Fruit fly (Drosophila melanogaster): Measurements from ENCODE around the gene smog.
A peak's percentile ranks its signal among the peaks of the same experiment; 100 is the strongest.

Gene smog

dm6 chr2L:4887382-4888219 lies 34.9 kb downstream of the smog start (continued):
- TF ChIP-seq hb (GFP tag; IDR thresholded peaks at IDR 0.05; ENCODE audit: partially characterized antibody) (no peak), CG4424 (GFP tag; optimal IDR thresholded peaks at IDR 0.05) (peak; percentile 45), Blimp-1 (GFP tag; optimal IDR thresholded peaks at IDR 0.05) (peak; percentile 19), CG9727 (GFP tag; optimal IDR thresholded peaks at IDR 0.05) (peak; percentile 29), CG2199 (GFP tag; IDR thresholded peaks at IDR 0.05) (peak; percentile 36; the same call in 1 of the 3 replicates), psq (GFP tag; optimal IDR thresholded peaks at IDR 0.05) (no peak), ssp (GFP tag; IDR thresholded peaks at IDR 0.05) (peak; percentile 24), CG2889 (GFP tag; IDR thresholded peaks at IDR 0.05) (peak; percentile 57; the same call in 2 of the 3 replicates), dpn (GFP tag; optimal IDR thresholded peaks at IDR 0.05) (peak in 1 of 2 experiments; percentile 41), ewg (GFP tag; optimal IDR thresholded peaks at IDR 0.05) (peak; percentile 36), CG31224 (GFP tag; IDR thresholded peaks at IDR 0.05) (peak; percentile 36), pnt (GFP tag; optimal IDR thresholded peaks at IDR 0.05) (peak; percentile 39), CG6689 (GFP tag; IDR thresholded peaks at IDR 0.05) (peak; percentile 71), fru (optimal IDR thresholded peaks at IDR 0.05) (no peak), C15 (GFP tag; IDR thresholded peaks at IDR 0.05) (0 out of 3 replicates have a peak, but pooled peaks have one; percentile 15), Rx (GFP tag; IDR thresholded peaks at IDR 0.05) (peak; percentile 51; the same call in 1 of the 2 replicates), CG2129 (GFP tag; IDR thresholded peaks at IDR 0.05; ENCODE audit: partially characterized antibody) (no peak), CG18262 (tag; optimal IDR thresholded peaks at IDR 0.05) (peak; percentile 25), CG12942 (GFP tag; optimal IDR thresholded peaks at IDR 0.05) (peak; percentile 17), fu2 (GFP tag; optimal IDR thresholded peaks at IDR 0.05) (no peak), Drgx (GFP tag; IDR thresholded peaks at IDR 0.05) (peak; percentile 94), gcm (GFP tag; optimal IDR thresholded peaks at IDR 0.05) (peak; percentile 15), Gug (GFP tag; IDR thresholded peaks at IDR 0.05) (peak; percentile 46; the same call in 2 of the 4 replicates), CTCF (GFP tag; optimal IDR thresholded peaks at IDR 0.05) (no peak), z (GFP tag; IDR thresholded peaks at IDR 0.05) (0 out of 3 replicates have a peak, but pooled peaks have one; percentile 28), schlank (tag; optimal IDR thresholded peaks at IDR 0.05) (no peak), gcm2 (GFP tag; optimal IDR thresholded peaks at IDR 0.05) (no peak), ash1 (GFP tag; optimal IDR thresholded peaks at IDR 0.05) (no peak), CG7372 (GFP tag; IDR thresholded peaks at IDR 0.05) (peak; percentile 53; the same call in 1 of the 2 replicates), org-1 (GFP tag; optimal IDR thresholded peaks at IDR 0.05) (peak; percentile 14), CG14667 (GFP tag; IDR thresholded peaks at IDR 0.05) (peak; percentile 63), CG8290 (GFP tag; optimal IDR thresholded peaks at IDR 0.05) (no peak), CG8290 (tag; optimal IDR thresholded peaks at IDR 0.05) (peak in 1 of 2 experiments; percentile 72), jigr1 (GFP tag; IDR thresholded peaks at IDR 0.05) (0 out of 3 replicates have a peak, but pooled peaks have one; percentile 45), CG6175 (GFP tag; IDR thresholded peaks at IDR 0.05) (peak; percentile 45; the same call in 1 of the 3 replicates), bowl (GFP tag; IDR thresholded peaks at IDR 0.05) (no peak), jing (GFP tag; optimal IDR thresholded peaks at IDR 0.05) (peak; percentile 40), grn (GFP tag; optimal IDR thresholded peaks at IDR 0.05) (no peak), H15 (GFP tag; IDR thresholded peaks at IDR 0.05) (peak; percentile 74; the same call in 2 of the 3 replicates), CG12769 (tag; optimal IDR thresholded peaks at IDR 0.05) (peak; percentile 69), dmrt99B (tag; optimal IDR thresholded peaks at IDR 0.05) (peak; percentile 66), CG3838 (GFP tag; optimal IDR thresholded peaks at IDR 0.05) (no peak), CG42726 (GFP tag; IDR thresholded peaks at IDR 0.05; ENCODE audit: partially characterized antibody) (no peak), Doc2 (GFP tag; IDR thresholded peaks at IDR 0.05) (peak; percentile 42; the same call in 1 of the 2 replicates), Awh (GFP tag; IDR thresholded peaks at IDR 0.05) (peak; percentile 63), Neu2 (GFP tag; optimal IDR thresholded peaks at IDR 0.05; ENCODE audit: borderline replicate concordance) (no peak), CG31441 (GFP tag; IDR thresholded peaks at IDR 0.05) (peak; percentile 52), CG1024 (GFP tag; IDR thresholded peaks at IDR 0.05) (peak; percentile 60; the same call in 1 of the 2 replicates), NFAT (GFP tag; IDR thresholded peaks at IDR 0.05) (peak; percentile 55; the same call in 1 of the 2 replicates), CG17186 (GFP tag; optimal IDR thresholded peaks at IDR 0.05) (no peak)
